Worm (Caenorhabditis elegans) whole organism, L1 larva: Measurements from ENCODE around the gene Y58A7A.3.

Experiments
- C16A3.4 ChIP-seq: fragments of 150-350 bp; optimal IDR thresholded peaks from 2 replicates; lab custom pipeline; 2014; ENCODE audit warnings: missing biosample characterization, missing genetic modification characterization
- C34B4.2 ChIP-seq: sonication (generic microtip); optimal IDR thresholded peaks from 2 replicates; lab custom pipeline; 2017; ENCODE audit warnings: mild to moderate bottlenecking, missing genetic modification characterization, missing compliant biosample characterization
- Y116A8C.19 ChIP-seq: sonication (generic microtip); optimal IDR thresholded peaks from 2 replicates; lab custom pipeline; 2016; ENCODE audit warnings: missing compliant biosample characterization, missing genetic modification characterization, borderline replicate concordance
- alr-1 ChIP-seq: fragments of 200-800 bp; sonication (Bioruptor generic); optimal IDR thresholded peaks from 2 replicates; lab custom pipeline; 2018; ENCODE audit warnings: borderline replicate concordance, mild to moderate bottlenecking, missing genetic modification characterization, missing compliant biosample characterization
- ama-1 ChIP-seq: fragments of 150-350 bp; optimal IDR thresholded peaks from 2 replicates; lab custom pipeline; 2014
- blmp-1 ChIP-seq: fragments of 150-350 bp; optimal IDR thresholded peaks from 2 replicates; lab custom pipeline; 2014; ENCODE audit warnings: missing biosample characterization, missing genetic modification characterization
- ceh-63 ChIP-seq: fragments of 200-800 bp; sonication (Bioruptor generic); optimal IDR thresholded peaks from 2 replicates; lab custom pipeline; 2018; ENCODE audit warnings: mild to moderate bottlenecking, missing genetic modification characterization, missing compliant biosample characterization
- ceh-82 ChIP-seq, 3 experiments: fragments of 150-350 bp in 1 of 3; sonication (generic microtip) in 2 of 3; optimal IDR thresholded peaks; 2 replicates each; lab custom pipeline; 2014 to 2017; ENCODE audit warnings: missing biosample characterization in 3 of 3, missing genetic modification characterization in 3 of 3
- ces-1 ChIP-seq: fragments of 150-350 bp; optimal IDR thresholded peaks from 2 replicates; lab custom pipeline; 2014; ENCODE audit warnings: missing biosample characterization, missing genetic modification reagents, missing genetic modification characterization
- dsc-1 ChIP-seq: sonication (generic microtip); optimal IDR thresholded peaks from 2 replicates; lab custom pipeline; 2016; ENCODE audit warnings: mild to moderate bottlenecking, missing genetic modification characterization, missing compliant biosample characterization
- efl-1 ChIP-seq, 4 experiments: fragments of 150-350 bp; optimal IDR thresholded peaks in 3 of 4; peaks in 1 of 4; 1 replicate in 1 of 4; 2 replicates in 3 of 4; lab custom pipeline; 2014; ENCODE audit warnings: missing biosample characterization in 2 of 4, missing genetic modification characterization in 2 of 4, missing genetic modification reagents in 2 of 4
- egl-13 ChIP-seq: sonication (generic microtip); optimal IDR thresholded peaks from 2 replicates; lab custom pipeline; 2016; ENCODE audit warnings: missing genotype, missing genetic modification reagents, missing genetic modification characterization, missing compliant biosample characterization
- fkh-10 ChIP-seq: sonication (generic microtip); optimal IDR thresholded peaks from 2 replicates; lab custom pipeline; 2017; ENCODE audit warnings: missing biosample characterization, missing genetic modification reagents, missing genetic modification characterization
- fkh-4 ChIP-seq: sonication (generic microtip); optimal IDR thresholded peaks from 2 replicates; lab custom pipeline; 2016; ENCODE audit warnings: missing compliant biosample characterization, missing genetic modification characterization, borderline replicate concordance
- fkh-8 ChIP-seq: sonication (generic microtip); optimal IDR thresholded peaks from 2 replicates; lab custom pipeline; 2016; ENCODE audit warnings: mild to moderate bottlenecking, missing genetic modification characterization, missing compliant biosample characterization
- hlh-17 ChIP-seq: fragments of 200-800 bp; sonication (Bioruptor generic); optimal IDR thresholded peaks from 2 replicates; lab custom pipeline; 2018; ENCODE audit warnings: missing genetic modification characterization, mild to moderate bottlenecking, missing compliant biosample characterization, moderate library complexity, borderline replicate concordance
- hlh-4 ChIP-seq: sonication (generic microtip); optimal IDR thresholded peaks from 2 replicates; lab custom pipeline; 2016; ENCODE audit warnings: mild to moderate bottlenecking, missing genetic modification characterization, missing compliant biosample characterization
- hpl-2 ChIP-seq: fragments of 150-350 bp; optimal IDR thresholded peaks from 2 replicates; lab custom pipeline; 2014; ENCODE audit warnings: missing biosample characterization, missing genetic modification reagents, missing genetic modification characterization
- irx-1 ChIP-seq: sonication (generic microtip); optimal IDR thresholded peaks from 2 replicates; lab custom pipeline; 2016; ENCODE audit warnings: missing genetic modification characterization, missing compliant biosample characterization
- lin-13 ChIP-seq: fragments of 150-350 bp; optimal IDR thresholded peaks from 2 replicates; lab custom pipeline; 2014; ENCODE audit warnings: missing biosample characterization, missing genetic modification reagents, missing genetic modification characterization
- lin-35 ChIP-seq, 2 experiments: fragments of 150-350 bp; optimal IDR thresholded peaks; 2 replicates each; lab custom pipeline; 2014; ENCODE audit warnings: missing biosample characterization in 2 of 2, missing genetic modification characterization in 2 of 2, missing genetic modification reagents in 2 of 2
- lir-3 ChIP-seq: sonication (generic microtip); optimal IDR thresholded peaks from 2 replicates; lab custom pipeline; 2016; ENCODE audit warnings: mild to moderate bottlenecking, missing genetic modification characterization, moderate library complexity, missing compliant biosample characterization; ENCODE audit not compliant: poor library complexity
- lsy-2 ChIP-seq, 2 experiments: fragments of 150-350 bp; optimal IDR thresholded peaks; 2 replicates each; lab custom pipeline; 2014; ENCODE audit warnings: missing biosample characterization in 2 of 2, missing genetic modification characterization in 2 of 2
- nhr-12 ChIP-seq: sonication (generic microtip); optimal IDR thresholded peaks from 2 replicates; lab custom pipeline; 2017; ENCODE audit warnings: missing biosample characterization, missing genetic modification characterization
- nhr-19 ChIP-seq: fragments of 200-800 bp; sonication (Bioruptor generic); conservative IDR thresholded peaks from 2 replicates; pipeline ENCODE4 v1.3.6; 2022; ENCODE audit warnings: missing genetic modification characterization, missing compliant biosample characterization
- nhr-28 ChIP-seq: fragments of 150-350 bp; optimal IDR thresholded peaks from 2 replicates; lab custom pipeline; 2014; ENCODE audit warnings: missing biosample characterization, missing genetic modification characterization
- nhr-76 ChIP-seq: sonication (generic microtip); optimal IDR thresholded peaks from 2 replicates; lab custom pipeline; 2017; ENCODE audit warnings: missing biosample characterization, missing genetic modification characterization
- nhr-77 ChIP-seq: fragments of 150-350 bp; optimal IDR thresholded peaks from 2 replicates; lab custom pipeline; 2014; ENCODE audit warnings: missing biosample characterization, missing genetic modification characterization
- nhr-84 ChIP-seq: sonication (generic microtip); optimal IDR thresholded peaks from 2 replicates; lab custom pipeline; 2017; ENCODE audit warnings: missing biosample characterization, missing genetic modification characterization
- nhr-90 ChIP-seq: sonication (generic microtip); optimal IDR thresholded peaks from 2 replicates; lab custom pipeline; 2016; ENCODE audit warnings: mild to moderate bottlenecking, missing genetic modification characterization, missing compliant biosample characterization; ENCODE audit not compliant: poor library complexity
- pax-3 ChIP-seq: fragments of 200-800 bp; sonication (Bioruptor generic); optimal IDR thresholded peaks from 2 replicates; lab custom pipeline; 2018; ENCODE audit warnings: mild to moderate bottlenecking, missing genetic modification characterization, moderate library complexity, missing compliant biosample characterization
- sox-4 ChIP-seq: sonication (generic microtip); optimal IDR thresholded peaks from 2 replicates; lab custom pipeline; 2016; ENCODE audit warnings: missing genetic modification characterization, missing compliant biosample characterization
- sptf-1 ChIP-seq: fragments of 150-350 bp; optimal IDR thresholded peaks from 2 replicates; lab custom pipeline; 2014; ENCODE audit warnings: missing biosample characterization, missing genetic modification characterization
- sup-37 ChIP-seq: fragments of 200-800 bp; sonication (Bioruptor generic); optimal IDR thresholded peaks from 2 replicates; lab custom pipeline; 2018; ENCODE audit warnings: mild to moderate bottlenecking, missing genetic modification characterization, missing compliant biosample characterization
- swsn-7 ChIP-seq: sonication (generic microtip); optimal IDR thresholded peaks from 2 replicates; lab custom pipeline; 2016; ENCODE audit warnings: missing genetic modification characterization, missing compliant biosample characterization
- tbx-2 ChIP-seq: sonication (generic microtip); optimal IDR thresholded peaks from 2 replicates; lab custom pipeline; 2016; ENCODE audit warnings: missing genetic modification characterization, missing compliant biosample characterization
- tlp-1 ChIP-seq: fragments of 150-350 bp; optimal IDR thresholded peaks from 2 replicates; lab custom pipeline; 2014; ENCODE audit warnings: missing biosample characterization, missing genetic modification characterization
- unc-86 ChIP-seq: sonication (generic microtip); optimal IDR thresholded peaks from 2 replicates; lab custom pipeline; 2016; ENCODE audit warnings: missing genetic modification characterization, missing compliant biosample characterization
- vab-15 ChIP-seq: sonication (generic microtip); optimal IDR thresholded peaks from 2 replicates; lab custom pipeline; 2017; ENCODE audit warnings: missing genotype, mild to moderate bottlenecking, missing genetic modification characterization, missing compliant biosample characterization
- xbp-1 ChIP-seq: sonication (generic microtip); optimal IDR thresholded peaks from 2 replicates; lab custom pipeline; 2016; ENCODE audit warnings: missing genetic modification characterization, missing compliant biosample characterization
- zip-4 ChIP-seq: fragments of 200-800 bp; sonication (Bioruptor generic); optimal IDR thresholded peaks from 2 replicates; lab custom pipeline; 2018; ENCODE audit warnings: mild to moderate bottlenecking, missing genetic modification characterization, moderate library complexity, missing compliant biosample characterization
- ztf-11 ChIP-seq, 2 experiments: sonication (generic microtip); optimal IDR thresholded peaks; 2 replicates each; lab custom pipeline; 2016 to 2017; ENCODE audit warnings: missing genetic modification characterization in 2 of 2, missing biosample characterization in 1 of 2, missing compliant biosample characterization in 1 of 2
- ztf-4 ChIP-seq: fragments of 150-350 bp; optimal IDR thresholded peaks from 2 replicates; lab custom pipeline; 2014; ENCODE audit warnings: missing biosample characterization, missing genetic modification characterization

Gene Y58A7A.3

ce11 chrV:5053335-5053734, 27.4 kb downstream of the Y58A7A.3 start, which contains the start of gene cwp-4:
Gene cwp-4, plus strand, starts transcription at chrV:5053635.
- TF ChIP-seq fkh-4 (tag; lab: Kevin White, UChicago) (no peak), nhr-76 (tag; lab: Kevin White, UChicago) (no peak), lir-3 (tag; lab: Kevin White, UChicago) (no peak), lin-13 (GFP tag; lab: Kevin White, UChicago) (no peak), sptf-1 (tag; lab: Kevin White, UChicago) (no peak), C34B4.2 (tag; lab: Kevin White, UChicago) (no peak), lin-35 (GFP tag; optimal IDR thresholded peaks at IDR 0.05; lab: Kevin White, UChicago) (no peak), vab-15 (tag; lab: Kevin White, UChicago) (no peak), Y116A8C.19 (tag; lab: Kevin White, UChicago) (no peak), pax-3 (tag; lab: Kevin White, UChicago) (no peak), zip-4 (GFP tag; lab: Kevin White, UChicago) (no peak), nhr-84 (tag; lab: Kevin White, UChicago) (no peak), fkh-10 (GFP tag; lab: Kevin White, UChicago) (no peak), nhr-12 (tag; lab: Kevin White, UChicago) (no peak), nhr-19 (no peak), ceh-63 (GFP tag; lab: Kevin White, UChicago) (no peak), lsy-2 (tag; optimal IDR thresholded peaks at IDR 0.05; lab: Kevin White, UChicago) (no peak)

ce11 chrV:5052233-5052632, 28.5 kb downstream of the Y58A7A.3 start, which contains the start of gene K11D12.12:
Gene K11D12.12, plus strand, starts transcription at chrV:5052261.
- no peak for TF ChIP-seq hlh-4 (tag; lab: Kevin White, UChicago)
- TF ChIP-seq efl-1 (optimal IDR thresholded peaks at IDR 0.05; lab: Kevin White, UChicago), result no peak
- peak in 1 of 2 experiments; percentile 91 for TF ChIP-seq efl-1 (GFP tag; optimal IDR thresholded peaks at IDR 0.05 in 1 of 2; lab: Kevin White, UChicago)
- TF ChIP-seq, all 84 proteins: peak for 1

- TF ChIP-seq ztf-4 (tag; lab: Kevin White, UChicago) (no peak), dsc-1 (no peak), egl-13 (tag; lab: Kevin White, UChicago) (no peak), tlp-1 (tag; lab: Kevin White, UChicago) (no peak), fkh-8 (no peak), ceh-63 (GFP tag; lab: Kevin White, UChicago) (peak; percentile 50), xbp-1 (tag; lab: Kevin White, UChicago) (no peak), efl-1 (optimal IDR thresholded peaks at IDR 0.05; lab: Kevin White, UChicago) (no peak), efl-1 (GFP tag; optimal IDR thresholded peaks at IDR 0.05 in 1 of 2; lab: Kevin White, UChicago) (peak in 1 of 2 experiments; percentile 40), sox-4 (tag; lab: Kevin White, UChicago) (no peak), hlh-17 (no peak), lsy-2 (tag; optimal IDR thresholded peaks at IDR 0.05; lab: Kevin White, UChicago) (no peak), alr-1 (tag; lab: Kevin White, UChicago) (peak; percentile 23)
- TF ChIP-seq, all 84 proteins: peak for 3
Measured at ce11 chrV:5050073-5050599, 30.6 kb downstream of the Y58A7A.3 start.

ce11 chrV:5049333-5049942, 31.3 kb downstream of the Y58A7A.3 start, which contains the start of the genes pqn-51 and K11D12.14:
Gene pqn-51, plus strand, starts transcription at chrV:5049607.
Gene K11D12.14, plus strand, starts transcription at chrV:5049636.
- TF ChIP-seq unc-86 (tag; lab: Kevin White, UChicago), result peak; percentile 92
- TF ChIP-seq vab-15 (tag; lab: Kevin White, UChicago), result peak; percentile 73
- peak; percentile 91 for TF ChIP-seq C16A3.4 (tag; lab: Kevin White, UChicago)
- TF ChIP-seq swsn-7 (tag; lab: Kevin White, UChicago), result peak; percentile 97
- TF ChIP-seq ces-1, result no peak
- TF ChIP-seq ztf-4 (tag; lab: Kevin White, UChicago), result peak; percentile 93
- TF ChIP-seq lin-35 (GFP tag; optimal IDR thresholded peaks at IDR 0.05; lab: Kevin White, UChicago), result peak; percentile 95 to 96
- peak; percentile 94 for TF ChIP-seq egl-13 (tag; lab: Kevin White, UChicago)
- peak; percentile 91 for TF ChIP-seq pax-3 (tag; lab: Kevin White, UChicago)
- TF ChIP-seq ceh-82 (tag; optimal IDR thresholded peaks at IDR 0.05; lab: Kevin White, UChicago), result peak; percentile 56 to 89 (median 62)
- TF ChIP-seq nhr-90 (tag; lab: Kevin White, UChicago), result peak; percentile 96
- peak; percentile 46 for TF ChIP-seq hlh-4 (tag; lab: Kevin White, UChicago)
- peak; percentile 98 for TF ChIP-seq tbx-2 (tag; lab: Kevin White, UChicago)
- TF ChIP-seq ama-1 (lab: Kevin White, UChicago), result peak; percentile 95
- TF ChIP-seq ztf-11 (tag; optimal IDR thresholded peaks at IDR 0.05; lab: Kevin White, UChicago), result peak in 1 of 2 experiments; percentile 60
- TF ChIP-seq sup-37 (GFP tag; lab: Kevin White, UChicago), result peak; percentile 87
- peak; percentile 98 for TF ChIP-seq fkh-8
- peak; percentile 95 for TF ChIP-seq irx-1 (tag; lab: Kevin White, UChicago)
- TF ChIP-seq nhr-28, result no peak
- no peak for TF ChIP-seq Y116A8C.19 (tag; lab: Kevin White, UChicago)
- TF ChIP-seq nhr-77 (tag; lab: Kevin White, UChicago), result peak; percentile 97
- peak; percentile 99 for TF ChIP-seq blmp-1 (tag; lab: Kevin White, UChicago)
- TF ChIP-seq hpl-2 (GFP tag; lab: Kevin White, UChicago), result peak; percentile 36
